Worm (Caenorhabditis elegans) whole organism, young adult: Measurements from ENCODE around the gene srt-74.

ENCODE experiments used
- B0035.1 ChIP-seq: sonication (generic microtip); optimal IDR thresholded peaks from 2 replicates; lab custom pipeline; 2016; ENCODE audit warnings: missing genetic modification characterization, mild to moderate bottlenecking, missing compliant biosample characterization, missing genotype, missing genetic modification reagents
- B0336.3 ChIP-seq: fragments of 200-800 bp; sonication (Bioruptor generic); IDR thresholded peaks from 2 replicates; pipeline ENCODE4 v1.3.6; 2022; ENCODE audit warnings: missing genetic modification characterization, missing compliant biosample characterization
- C06A6.2 ChIP-seq: fragments of 200-800 bp; sonication (Bioruptor generic); conservative IDR thresholded peaks from 2 replicates; pipeline ENCODE4 v1.3.6; 2022; ENCODE audit warnings: missing genetic modification characterization, missing compliant biosample characterization
- C17E4.6 ChIP-seq: fragments of 200-800 bp; sonication (Bioruptor generic); IDR thresholded peaks from 2 replicates; pipeline ENCODE4 v1.3.6; 2022; ENCODE audit warnings: missing genetic modification reagents, missing genetic modification characterization, missing compliant biosample characterization
- F10E7.11 ChIP-seq: sonication (generic microtip); optimal IDR thresholded peaks from 2 replicates; lab custom pipeline; 2017; ENCODE audit warnings: mild to moderate bottlenecking, missing genetic modification characterization, moderate library complexity, missing compliant biosample characterization
- F23B12.7 ChIP-seq: sonication (generic microtip); optimal IDR thresholded peaks from 2 replicates; lab custom pipeline; 2017; ENCODE audit warnings: missing genetic modification characterization, mild to moderate bottlenecking, missing compliant biosample characterization, antibody characterized with exemption, moderate library complexity; ENCODE audit not compliant: insufficient read depth
- F37B4.10 ChIP-seq: fragments of 200-800 bp; sonication (Bioruptor generic); IDR thresholded peaks from 2 replicates; pipeline ENCODE4 v1.3.6; 2022; ENCODE audit warnings: missing genetic modification characterization, missing compliant biosample characterization
- F39B2.1 ChIP-seq: fragments of 200-800 bp; sonication (Bioruptor generic); IDR thresholded peaks from 2 replicates; pipeline ENCODE4 v1.3.6; 2022; ENCODE audit warnings: missing genetic modification reagents, missing genetic modification characterization, missing compliant biosample characterization
- F57A8.1 ChIP-seq: fragments of 200-800 bp; sonication (Bioruptor generic); optimal IDR thresholded peaks from 2 replicates; lab custom pipeline; 2018; ENCODE audit warnings: mild to moderate bottlenecking, missing genetic modification characterization, moderate library complexity, missing compliant biosample characterization
- K12H6.12 ChIP-seq: fragments of 200-800 bp; sonication (Bioruptor generic); optimal IDR thresholded peaks from 2 replicates; lab custom pipeline; 2018; ENCODE audit warnings: mild to moderate bottlenecking, missing genetic modification characterization, missing compliant biosample characterization
- ZK185.1 ChIP-seq: sonication (generic microtip); optimal IDR thresholded peaks from 2 replicates; lab custom pipeline; 2016; ENCODE audit warnings: mild to moderate bottlenecking, missing genetic modification characterization, missing compliant biosample characterization; ENCODE audit not compliant: poor library complexity, severe bottlenecking
- athp-1 ChIP-seq: sonication (generic microtip); optimal IDR thresholded peaks from 2 replicates; lab custom pipeline; 2017; ENCODE audit warnings: mild to moderate bottlenecking, missing genetic modification characterization, missing compliant biosample characterization
- attf-5 ChIP-seq: fragments of 200-800 bp; sonication (Bioruptor generic); optimal IDR thresholded peaks from 2 replicates; lab custom pipeline; 2018; ENCODE audit warnings: mild to moderate bottlenecking, missing genetic modification characterization, missing compliant biosample characterization
- cebp-1 ChIP-seq, 2 experiments: fragments of 200-800 bp in 1 of 2; sonication (Bioruptor generic) in 1 of 2; sonication (generic microtip) in 1 of 2; IDR thresholded peaks in 1 of 2; optimal IDR thresholded peaks in 1 of 2; 2 replicates each; pipeline versions ENCODE4 v1.3.6 to Lab custom; 2017 to 2022; ENCODE audit warnings: missing compliant biosample characterization in 2 of 2, missing genetic modification characterization in 2 of 2, mild to moderate bottlenecking in 1 of 2, missing genetic modification reagents in 1 of 2, moderate library complexity in 1 of 2
- cebp-2 ChIP-seq: fragments of 200-800 bp; sonication (Bioruptor generic); IDR thresholded peaks from 2 replicates; pipeline ENCODE4 v1.3.6; 2022; ENCODE audit warnings: missing genetic modification characterization, missing compliant biosample characterization
- ceh-27 ChIP-seq: fragments of 200-800 bp; sonication (Bioruptor generic); optimal IDR thresholded peaks from 2 replicates; lab custom pipeline; 2018; ENCODE audit warnings: mild to moderate bottlenecking, missing genetic modification characterization, moderate library complexity, missing compliant biosample characterization
- egrh-3 ChIP-seq: fragments of 200-800 bp; sonication (Bioruptor generic); IDR thresholded peaks from 2 replicates; pipeline ENCODE4 v1.3.6; 2022; ENCODE audit warnings: missing genetic modification reagents, missing genetic modification characterization, missing compliant biosample characterization
- him-1 ChIP-seq: sonication (generic microtip); optimal IDR thresholded peaks from 2 replicates; lab custom pipeline; 2016; ENCODE audit warnings: missing genotype, missing genetic modification reagents, missing genetic modification characterization, missing compliant biosample characterization
- hmg-1.2 ChIP-seq: fragments of 200-800 bp; sonication (Bioruptor generic); IDR thresholded peaks from 2 replicates; pipeline ENCODE4 v1.3.6; 2022; ENCODE audit warnings: missing genetic modification reagents, missing genetic modification characterization, missing compliant biosample characterization
- hsf-1 ChIP-seq: fragments of 200-800 bp; sonication (Bioruptor generic); IDR thresholded peaks from 2 replicates; pipeline ENCODE4 v1.3.6; 2022; ENCODE audit warnings: missing genetic modification reagents, missing genetic modification characterization, missing compliant biosample characterization
- lag-1 ChIP-seq: fragments of 200-800 bp; sonication (Bioruptor generic); IDR thresholded peaks from 2 replicates; pipeline ENCODE4 v1.3.6; 2022; ENCODE audit warnings: missing genetic modification reagents, missing genetic modification characterization, missing compliant biosample characterization
- lin-26 ChIP-seq: fragments of 200-800 bp; sonication (Bioruptor generic); IDR thresholded peaks from 2 replicates; pipeline ENCODE4 v1.3.6; 2022; ENCODE audit warnings: missing genetic modification reagents, missing genetic modification characterization, missing compliant biosample characterization
- madf-3 ChIP-seq: fragments of 200-800 bp; sonication (Bioruptor generic); IDR thresholded peaks from 2 replicates; pipeline ENCODE4 v1.3.6; 2022; ENCODE audit warnings: missing genetic modification reagents, missing genetic modification characterization, missing compliant biosample characterization
- mcd-1 ChIP-seq: fragments of 200-800 bp; sonication (Bioruptor generic); IDR thresholded peaks from 2 replicates; pipeline ENCODE4 v1.3.6; 2022; ENCODE audit warnings: missing genetic modification reagents, missing genetic modification characterization, missing compliant biosample characterization
- mxl-1 ChIP-seq: sonication (generic microtip); optimal IDR thresholded peaks from 2 replicates; lab custom pipeline; 2016; ENCODE audit warnings: missing genetic modification characterization, missing compliant biosample characterization
- nfyb-1 ChIP-seq: fragments of 200-800 bp; sonication (Bioruptor generic); IDR thresholded peaks from 2 replicates; pipeline ENCODE4 v1.3.6; 2022; ENCODE audit warnings: missing genetic modification reagents, missing genetic modification characterization, missing compliant biosample characterization
- nhr-80 ChIP-seq: sonication (generic microtip); optimal IDR thresholded peaks from 2 replicates; lab custom pipeline; 2016; ENCODE audit warnings: missing genetic modification characterization, missing compliant biosample characterization
- pbrm-1 ChIP-seq: fragments of 200-800 bp; sonication (Bioruptor generic); IDR thresholded peaks from 2 replicates; pipeline ENCODE4 v1.3.6; 2022; ENCODE audit warnings: missing genetic modification reagents, missing genetic modification characterization, missing compliant biosample characterization
- pha-4 ChIP-seq: fragments of 150-350 bp; sonication (generic microtip); optimal IDR thresholded peaks from 2 replicates; lab custom pipeline; 2014; ENCODE audit warnings: missing biosample characterization, missing genetic modification reagents, missing genetic modification characterization
- rpc-1 ChIP-seq, 2 experiments: fragments of 150-350 bp in 1 of 2; sonication (generic microtip) in 1 of 2; optimal IDR thresholded peaks; 2 replicates each; lab custom pipeline; 2014 to 2018; ENCODE audit warnings: missing biosample characterization in 1 of 2, missing genetic modification characterization in 1 of 2, missing genetic modification reagents in 1 of 2, missing genotype in 1 of 2
- sdz-38 ChIP-seq: sonication (generic microtip); optimal IDR thresholded peaks from 2 replicates; lab custom pipeline; 2016; ENCODE audit warnings: missing genotype, missing genetic modification characterization, missing compliant biosample characterization
- snpc-1.3 ChIP-seq: sonication (generic microtip); optimal IDR thresholded peaks from 2 replicates; lab custom pipeline; 2017; ENCODE audit warnings: missing genetic modification characterization, mild to moderate bottlenecking, missing compliant biosample characterization, antibody characterized with exemption, moderate library complexity, missing genotype, missing genetic modification reagents; ENCODE audit not compliant: insufficient read depth
- sptf-2 ChIP-seq: fragments of 200-800 bp; sonication (Bioruptor generic); optimal IDR thresholded peaks from 2 replicates; lab custom pipeline; 2018; ENCODE audit warnings: mild to moderate bottlenecking, missing genetic modification characterization, missing compliant biosample characterization
- tlf-1 ChIP-seq: fragments of 200-800 bp; sonication (Bioruptor generic); optimal IDR thresholded peaks from 2 replicates; lab custom pipeline; 2018; ENCODE audit warnings: mild to moderate bottlenecking, missing genetic modification characterization, missing compliant biosample characterization
- zfh-2 ChIP-seq: fragments of 200-800 bp; sonication (Bioruptor generic); conservative IDR thresholded peaks from 2 replicates; pipeline ENCODE4 v1.3.6; 2022; ENCODE audit warnings: missing genetic modification reagents, missing genetic modification characterization, missing compliant biosample characterization

Gene srt-74

DNA sequence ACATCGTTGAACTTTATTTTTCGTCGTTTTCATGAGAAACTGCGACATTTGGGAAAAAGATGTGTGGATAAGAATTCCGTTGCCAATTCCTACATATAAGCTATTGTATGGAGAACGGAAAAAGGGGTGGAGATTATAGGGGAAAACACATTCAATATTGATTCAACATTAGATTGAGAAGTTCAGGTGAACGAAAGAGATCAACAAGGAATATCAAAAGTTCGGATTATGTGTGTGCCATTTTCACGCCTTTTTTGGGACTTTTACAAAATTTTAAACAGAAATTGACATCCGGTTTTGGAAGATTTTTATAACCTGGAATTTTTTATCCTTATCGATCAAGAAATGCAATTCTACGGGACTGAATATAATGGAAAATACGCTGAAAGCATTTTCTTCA, 45.7 kb upstream of the srt-74 start, which contains the start of gene F47B8.5 (continued):
- TF ChIP-seq him-1 (no peak), mxl-1 (tag; lab: Kevin White, UChicago) (no peak), ZK185.1 (tag; lab: Kevin White, UChicago) (no peak), tlf-1 (GFP tag; lab: Kevin White, UChicago) (no peak), F39B2.1 (GFP tag; lab: Robert Waterston, UW) (no peak), madf-3 (GFP tag; lab: Robert Waterston, UW) (no peak)

DNA sequence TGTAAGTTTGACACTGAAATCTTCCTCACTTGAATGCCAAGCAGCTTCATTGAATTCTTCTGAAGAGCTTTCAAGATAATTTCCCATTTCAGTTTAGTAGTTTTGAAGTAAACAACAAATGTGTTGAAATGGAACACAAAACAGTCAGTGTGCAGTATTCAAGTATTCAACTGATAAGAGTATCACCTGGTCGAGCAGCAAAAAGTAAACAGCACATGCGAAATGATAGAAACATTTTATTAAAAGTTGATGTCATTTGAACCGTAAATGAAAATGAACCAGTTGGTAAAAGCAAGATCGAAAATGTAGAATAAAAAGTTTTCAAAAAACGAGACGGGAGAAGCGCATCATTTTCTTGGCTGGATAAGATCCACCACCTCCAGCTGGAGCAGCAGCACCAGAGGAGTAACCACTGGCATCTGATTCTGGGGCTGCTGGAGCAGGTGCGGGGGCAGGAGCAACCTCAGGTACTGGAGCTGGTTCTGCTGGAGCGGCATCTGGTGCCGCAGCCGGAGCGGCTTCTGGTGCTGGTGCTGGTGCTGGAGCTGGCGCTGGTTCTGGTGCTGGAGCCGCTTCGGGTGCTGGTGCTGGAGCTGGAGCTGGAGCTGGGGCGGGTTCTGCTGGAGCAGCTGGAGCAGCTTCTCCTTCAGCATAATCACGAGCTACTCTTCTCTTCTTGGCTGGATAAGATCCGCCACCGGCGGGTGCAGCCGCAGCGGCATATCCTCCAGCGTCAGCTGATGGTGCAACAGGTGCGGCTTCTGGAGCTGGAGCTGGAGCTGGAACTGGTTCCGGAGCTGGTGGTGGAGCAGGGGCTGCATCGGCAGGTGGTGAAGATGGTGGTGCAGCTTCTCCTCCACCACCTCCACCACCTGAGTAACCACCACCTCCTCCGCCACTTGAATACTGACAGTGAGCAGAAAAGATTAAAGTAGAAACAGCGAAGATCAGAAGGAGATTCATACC, 42.7 kb upstream of the srt-74 start, which contains the start of the genes F47B8.4 and F47B8.18:
TSS of gene F47B8.4 (minus strand) at position 172 of the 966 bp plus-strand sequence.
TSS of gene F47B8.18 (minus strand) at position 963 of the 966 bp plus-strand sequence.
- no peak for TF ChIP-seq K12H6.12 (tag; lab: Kevin White, UChicago)
- TF ChIP-seq F23B12.7 (tag; lab: Kevin White, UChicago): no peak
- TF ChIP-seq egrh-3 (GFP tag; lab: Robert Waterston, UW): peak; percentile 99
- TF ChIP-seq cebp-1 (GFP tag; IDR thresholded peaks at IDR 0.05; lab: Robert Waterston, UW): 0 out of 2 replicates have a peak, but pooled peaks have one; percentile 15
- TF ChIP-seq cebp-1 (tag; optimal IDR thresholded peaks at IDR 0.05; lab: Kevin White, UChicago): no peak
- 0 out of 2 replicates have a peak, but pooled peaks have one; percentile 53 for TF ChIP-seq lin-26
- peak; percentile 56 for TF ChIP-seq nhr-80
- TF ChIP-seq zfh-2 (GFP tag; lab: Robert Waterston, UW): peak; percentile 95
- peak; percentile 15 for TF ChIP-seq sptf-2 (GFP tag; lab: Kevin White, UChicago)
- peak; percentile 55; the same call in 1 of the 2 replicates for TF ChIP-seq mcd-1 (GFP tag; lab: Robert Waterston, UW)
- TF ChIP-seq, all 124 proteins: peak for 7

DNA sequence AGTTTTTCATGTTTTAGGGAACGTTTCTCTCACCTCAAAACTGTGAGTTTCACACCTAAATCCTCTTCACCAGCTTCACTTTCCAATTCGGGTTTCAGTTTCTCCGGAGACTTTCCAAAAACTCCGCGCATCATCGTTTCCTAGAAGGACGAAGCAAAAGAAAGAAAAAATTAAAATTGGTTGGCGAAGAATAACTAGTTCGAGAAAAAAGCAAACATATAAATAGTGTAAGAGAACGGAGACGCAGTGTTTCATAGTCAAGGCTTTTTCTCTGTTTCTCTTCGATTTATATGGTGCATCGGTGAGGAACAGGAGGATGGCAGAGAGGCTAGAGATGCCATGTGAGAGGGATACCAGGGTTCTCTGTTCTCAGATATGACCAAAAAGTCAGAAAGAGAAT, 40.6 kb upstream of the srt-74 start, which contains the start of gene F47B8.3:
TSS of gene F47B8.3 (minus strand) at position 261 of the 400 bp plus-strand sequence.
- TF ChIP-seq rpc-1 (optimal IDR thresholded peaks at IDR 0.05; lab: Kevin White, UChicago) (no peak), rpc-1 (tag; optimal IDR thresholded peaks at IDR 0.05; lab: Kevin White, UChicago) (no peak), hmg-1.2 (GFP tag; lab: Robert Waterston, UW) (peak; percentile 75; the same call in 1 of the 2 replicates), cebp-1 (GFP tag; IDR thresholded peaks at IDR 0.05; lab: Robert Waterston, UW) (no peak), cebp-1 (tag; optimal IDR thresholded peaks at IDR 0.05; lab: Kevin White, UChicago) (peak; percentile 70)
- TF ChIP-seq, all 124 proteins: peak for 2

DNA sequence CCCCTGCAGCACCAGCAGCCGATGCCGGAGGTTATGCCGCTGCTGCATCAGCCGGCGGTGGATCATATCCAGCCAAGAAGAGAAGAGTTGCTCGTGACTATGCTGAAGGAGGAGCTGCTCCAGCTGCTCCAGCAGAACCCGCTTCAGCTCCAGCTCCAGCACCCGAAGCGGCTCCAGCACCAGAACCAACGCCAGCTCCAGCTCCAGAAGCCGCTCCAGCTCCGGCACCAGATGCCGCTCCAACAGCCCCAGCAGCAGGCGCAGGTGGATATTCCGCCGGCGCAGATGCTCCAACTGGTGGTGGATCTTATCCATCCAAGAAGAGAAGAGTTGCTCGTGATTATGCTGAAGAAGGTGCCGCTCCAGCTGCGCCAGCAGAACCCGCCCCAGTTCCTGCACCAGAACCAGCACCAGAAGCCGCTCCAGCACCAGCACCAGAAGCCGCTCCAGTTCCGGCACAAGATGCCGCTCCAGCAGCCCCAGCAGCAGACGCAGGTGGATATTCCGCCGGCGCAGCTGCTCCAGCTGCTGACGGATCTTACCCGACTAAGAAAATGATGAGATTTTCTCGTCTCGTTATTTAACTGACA, 38.7 kb upstream of the srt-74 start:
- TF ChIP-seq lin-26: no peak
- TF ChIP-seq mcd-1 (GFP tag; lab: Robert Waterston, UW): no peak; the same call in 1 of the 2 replicates
- TF ChIP-seq pha-4: no peak
- TF ChIP-seq nfyb-1 (GFP tag; lab: Robert Waterston, UW): 0 out of 2 replicates have a peak, but pooled peaks have one; percentile 30
- no peak for TF ChIP-seq C06A6.2
- TF ChIP-seq sdz-38 (tag; lab: Kevin White, UChicago): no peak
- no peak for TF ChIP-seq B0035.1 (tag; lab: Kevin White, UChicago)
- 0 out of 2 replicates have a peak, but pooled peaks have one; percentile 14 for TF ChIP-seq pbrm-1 (GFP tag; lab: Robert Waterston, UW)
- peak; percentile 31; the same call in 1 of the 2 replicates for TF ChIP-seq B0336.3
- TF ChIP-seq egrh-3 (GFP tag; lab: Robert Waterston, UW): peak; percentile 98
- no peak for TF ChIP-seq cebp-2
- peak; percentile 23 for TF ChIP-seq attf-5 (GFP tag; lab: Kevin White, UChicago)
- no peak for TF ChIP-seq C17E4.6 (GFP tag; lab: Robert Waterston, UW)
- TF ChIP-seq ceh-27: no peak
- no peak for TF ChIP-seq lag-1 (GFP tag; lab: Robert Waterston, UW)
- peak; percentile 15 for TF ChIP-seq athp-1 (tag; lab: Kevin White, UChicago)
- peak; percentile 95 for TF ChIP-seq zfh-2 (GFP tag; lab: Robert Waterston, UW)
- no peak for TF ChIP-seq snpc-1.3 (tag; lab: Kevin White, UChicago)
- peak; percentile 31 for TF ChIP-seq F57A8.1 (GFP tag; lab: Kevin White, UChicago)
- no peak for TF ChIP-seq cebp-1 (GFP tag; IDR thresholded peaks at IDR 0.05; lab: Robert Waterston, UW)
- peak; percentile 26 for TF ChIP-seq cebp-1 (tag; optimal IDR thresholded peaks at IDR 0.05; lab: Kevin White, UChicago)
- TF ChIP-seq F37B4.10 (GFP tag; lab: Robert Waterston, UW): no peak
- TF ChIP-seq hsf-1: no peak
- TF ChIP-seq F10E7.11 (tag; lab: Kevin White, UChicago): no peak
